Worm (Caenorhabditis elegans): Measurements from ENCODE around the gene Y43D4A.2.
"Not testable (repeated sequence)": the region's sequence is repeated elsewhere in the genome, so short reads cannot be mapped to it uniquely, and the experiment has no call there.

Gene Y43D4A.2

ce11 chrIV:16751087-16751486 is 4.6 kb downstream of the Y43D4A.2 start:
- TF ChIP-seq ets-7 (tag; optimal IDR thresholded peaks at IDR 0.05), result no peak
- no peak for TF ChIP-seq ceh-36 (tag; optimal IDR thresholded peaks at IDR 0.05)
- TF ChIP-seq tbx-11 (GFP tag; IDR thresholded peaks at IDR 0.05), result no peak
- TF ChIP-seq F13C5.2 (tag; optimal IDR thresholded peaks at IDR 0.05), result no peak
- TF ChIP-seq tbx-37 (GFP tag; conservative IDR thresholded peaks at IDR 0.05), result no peak
- TF ChIP-seq sea-1 (GFP tag; conservative IDR thresholded peaks at IDR 0.05), result no peak
- TF ChIP-seq scrt-1 (GFP tag; IDR thresholded peaks at IDR 0.05), result no peak
- TF ChIP-seq aly-1 (tag; optimal IDR thresholded peaks at IDR 0.05), result no peak
- no peak for TF ChIP-seq flt-1 (GFP tag; IDR thresholded peaks at IDR 0.05)
- no peak for TF ChIP-seq B0310.2 (tag; optimal IDR thresholded peaks at IDR 0.05)
- TF ChIP-seq ama-1 (optimal IDR thresholded peaks at IDR 0.05), result no peak
- no peak for TF ChIP-seq hmbx-1 (tag; optimal IDR thresholded peaks at IDR 0.05)
- TF ChIP-seq hnd-1 (tag; optimal IDR thresholded peaks at IDR 0.05), result no peak
- TF ChIP-seq hmg-4 (GFP tag; optimal IDR thresholded peaks at IDR 0.05), result no peak
- TF ChIP-seq pes-1 (GFP tag; IDR thresholded peaks at IDR 0.05), result no peak
- TF ChIP-seq ceh-13 (GFP tag; optimal IDR thresholded peaks at IDR 0.05), result no peak
- no peak for TF ChIP-seq tra-4 (tag; optimal IDR thresholded peaks at IDR 0.05)

- TF ChIP-seq tbx-37 (GFP tag; conservative IDR thresholded peaks at IDR 0.05), result no peak
- no peak for TF ChIP-seq flt-1 (GFP tag; IDR thresholded peaks at IDR 0.05)
- TF ChIP-seq ceh-36 (tag; optimal IDR thresholded peaks at IDR 0.05), result no peak
- no peak for TF ChIP-seq scrt-1 (GFP tag; IDR thresholded peaks at IDR 0.05)
- TF ChIP-seq B0310.2 (tag; optimal IDR thresholded peaks at IDR 0.05), result no peak
- no peak for TF ChIP-seq ets-7 (tag; optimal IDR thresholded peaks at IDR 0.05)
- no peak for TF ChIP-seq tbx-11 (GFP tag; IDR thresholded peaks at IDR 0.05)
- no peak for TF ChIP-seq hmbx-1 (tag; optimal IDR thresholded peaks at IDR 0.05)
- no peak for TF ChIP-seq hnd-1 (tag; optimal IDR thresholded peaks at IDR 0.05)
- no peak for TF ChIP-seq pes-1 (GFP tag; IDR thresholded peaks at IDR 0.05)
- TF ChIP-seq ceh-13 (GFP tag; optimal IDR thresholded peaks at IDR 0.05), result no peak
- no peak for TF ChIP-seq F13C5.2 (tag; optimal IDR thresholded peaks at IDR 0.05)
- no peak for TF ChIP-seq ama-1 (optimal IDR thresholded peaks at IDR 0.05)
- no peak for TF ChIP-seq sea-1 (GFP tag; conservative IDR thresholded peaks at IDR 0.05)
- no peak for TF ChIP-seq tra-4 (tag; optimal IDR thresholded peaks at IDR 0.05)
These were observed 12.1 kb downstream of the Y43D4A.2 start, which contains the start of gene Y43D4A.1 for ce11 chrIV:16743530-16743929. TSS of gene Y43D4A.1 (plus strand) at chrIV:16743830.

ce11 chrIV:16740769-16741168 is 14.9 kb downstream of the Y43D4A.2 start, which contains the start of gene Y51H4A.24:
TSS of gene Y51H4A.24 (minus strand) at chrIV:16740869.
- TF ChIP-seq tbx-11 (GFP tag; IDR thresholded peaks at IDR 0.05), result no peak

ce11 chrIV:16735957-16736356 is 19.7 kb downstream of the Y43D4A.2 start, which contains the start of gene Y51H4A.25:
TSS of gene Y51H4A.25 (plus strand) at chrIV:16736329.
- TF ChIP-seq tbx-37 (GFP tag; conservative IDR thresholded peaks at IDR 0.05) (no peak), pes-1 (GFP tag; IDR thresholded peaks at IDR 0.05) (no peak), ceh-13 (GFP tag; optimal IDR thresholded peaks at IDR 0.05) (no peak), tra-4 (tag; optimal IDR thresholded peaks at IDR 0.05) (no peak), B0310.2 (tag; optimal IDR thresholded peaks at IDR 0.05) (no peak)

ce11 chrIV:16731253-16731652 is 24.4 kb downstream of the Y43D4A.2 start:
- TF ChIP-seq tbx-37 (GFP tag; conservative IDR thresholded peaks at IDR 0.05) (peak; percentile 57), flt-1 (GFP tag; IDR thresholded peaks at IDR 0.05) (peak; percentile 73), tbx-11 (GFP tag; IDR thresholded peaks at IDR 0.05) (0 out of 2 replicates have a peak, but pooled peaks have one; percentile 64), sea-1 (GFP tag; conservative IDR thresholded peaks at IDR 0.05) (peak; percentile 79), pes-1 (GFP tag; IDR thresholded peaks at IDR 0.05) (peak; percentile 85), scrt-1 (GFP tag; IDR thresholded peaks at IDR 0.05) (peak; percentile 83)

ce11 chrIV:16722616-16723015 is 33.1 kb downstream of the Y43D4A.2 start, which contains the start of gene Y51H4A.23:
TSS of gene Y51H4A.23 (plus strand) at chrIV:16722916.
- not testable (repeated sequence) for TF ChIP-seq tra-4 (tag; optimal IDR thresholded peaks at IDR 0.05); flt-1 (GFP tag; IDR thresholded peaks at IDR 0.05); pes-1 (GFP tag; IDR thresholded peaks at IDR 0.05)

- TF ChIP-seq flt-1 (GFP tag; IDR thresholded peaks at IDR 0.05) (no peak), scrt-1 (GFP tag; IDR thresholded peaks at IDR 0.05) (no peak), sea-1 (GFP tag; conservative IDR thresholded peaks at IDR 0.05) (no peak), ets-7 (tag; optimal IDR thresholded peaks at IDR 0.05) (no peak), tbx-11 (GFP tag; IDR thresholded peaks at IDR 0.05) (no peak), ama-1 (optimal IDR thresholded peaks at IDR 0.05) (no peak), hmg-4 (GFP tag; optimal IDR thresholded peaks at IDR 0.05) (no peak), ceh-13 (GFP tag; optimal IDR thresholded peaks at IDR 0.05) (no peak), tra-4 (tag; optimal IDR thresholded peaks at IDR 0.05) (no peak), ceh-36 (tag; optimal IDR thresholded peaks at IDR 0.05) (no peak), pes-1 (GFP tag; IDR thresholded peaks at IDR 0.05) (no peak), tbx-37 (GFP tag; conservative IDR thresholded peaks at IDR 0.05) (no peak)
These were observed 33.6 kb downstream of the Y43D4A.2 start for ce11 chrIV:16722000-16722607.

- no peak for TF ChIP-seq tbx-11 (GFP tag; IDR thresholded peaks at IDR 0.05)
- TF ChIP-seq scrt-1 (GFP tag; IDR thresholded peaks at IDR 0.05), result no peak
- TF ChIP-seq hmg-4 (GFP tag; optimal IDR thresholded peaks at IDR 0.05), result no peak
- no peak for TF ChIP-seq ama-1 (optimal IDR thresholded peaks at IDR 0.05)
- TF ChIP-seq aly-1 (tag; optimal IDR thresholded peaks at IDR 0.05), result no peak
- TF ChIP-seq hnd-1 (tag; optimal IDR thresholded peaks at IDR 0.05), result no peak
- TF ChIP-seq F13C5.2 (tag; optimal IDR thresholded peaks at IDR 0.05), result no peak
- TF ChIP-seq hmbx-1 (tag; optimal IDR thresholded peaks at IDR 0.05), result no peak
- no peak for TF ChIP-seq sea-1 (GFP tag; conservative IDR thresholded peaks at IDR 0.05)
- no peak for TF ChIP-seq ets-7 (tag; optimal IDR thresholded peaks at IDR 0.05)
- no peak for TF ChIP-seq ceh-36 (tag; optimal IDR thresholded peaks at IDR 0.05)
These were observed 35.3 kb downstream of the Y43D4A.2 start, which contains the start of gene Y51H4A.22 for ce11 chrIV:16720412-16720811. TSS of gene Y51H4A.22 (plus strand) at chrIV:16720712.
